Worm (Caenorhabditis elegans): ENCODE data around the gene lin-37.

ce11 chrIII:7083106-7083505, 10.8 kb upstream of the lin-37 start:
- TF ChIP-seq lim-7 (GFP tag; IDR thresholded peaks at IDR 0.05), result no peak
- no peak for TF ChIP-seq mdl-1 (tag; optimal IDR thresholded peaks at IDR 0.05)
- no peak for TF ChIP-seq dpl-1 (GFP tag; optimal IDR thresholded peaks at IDR 0.05)
- TF ChIP-seq unc-39 (tag; optimal IDR thresholded peaks at IDR 0.05), result no peak
- TF ChIP-seq lsy-2 (tag; optimal IDR thresholded peaks at IDR 0.05), result no peak
- TF ChIP-seq lin-15B (tag; optimal IDR thresholded peaks at IDR 0.05), result no peak
- TF ChIP-seq mxl-3 (GFP tag; optimal IDR thresholded peaks at IDR 0.05), result no peak
- TF ChIP-seq fos-1 (tag; optimal IDR thresholded peaks at IDR 0.05), result no peak
- no peak for TF ChIP-seq zag-1 (tag; optimal IDR thresholded peaks at IDR 0.05)
- no peak for TF ChIP-seq nhr-10 (tag; optimal IDR thresholded peaks at IDR 0.05)
- TF ChIP-seq ceh-28 (tag; optimal IDR thresholded peaks at IDR 0.05), result no peak
- TF ChIP-seq nhr-77 (tag; optimal IDR thresholded peaks at IDR 0.05), result no peak

All from whole organism, L4 larva.